Worm (Caenorhabditis elegans): ENCODE results near the gene vha-9.
"Not testable (repeated sequence)": the region's sequence is repeated elsewhere in the genome, so short reads cannot be mapped to it uniquely, and the experiment has no call there.

The vha-9 gene

DNA sequence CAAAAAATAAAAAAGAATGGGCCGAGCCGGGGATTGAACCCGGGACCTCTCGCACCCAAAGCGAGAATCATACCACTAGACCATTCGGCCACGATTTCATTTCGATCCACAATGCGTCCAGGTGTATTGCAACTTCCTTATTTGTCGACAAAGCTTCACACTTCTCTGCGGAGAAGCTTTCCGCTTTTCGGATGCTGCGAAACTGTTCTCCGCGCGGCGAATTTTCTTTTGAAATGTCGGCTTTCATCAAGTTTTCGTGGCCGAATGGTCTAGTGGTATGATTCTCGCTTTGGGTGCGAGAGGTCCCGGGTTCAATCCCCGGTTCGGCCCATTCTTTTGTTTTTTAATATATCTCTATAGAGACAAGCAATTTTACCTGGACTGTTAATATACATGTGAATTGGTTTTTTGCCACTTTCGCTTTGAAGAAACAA lies 1.4 kb downstream of the vha-9 start:
- peak; percentile 1 for TF ChIP-seq nhr-85 (tag)
- TF ChIP-seq efl-1 (optimal IDR thresholded peaks at IDR 0.05) = not testable (repeated sequence)
- peak in 1 of 2 experiments; percentile 8 for TF ChIP-seq efl-1 (GFP tag; optimal IDR thresholded peaks at IDR 0.05 in 1 of 2)

DNA sequence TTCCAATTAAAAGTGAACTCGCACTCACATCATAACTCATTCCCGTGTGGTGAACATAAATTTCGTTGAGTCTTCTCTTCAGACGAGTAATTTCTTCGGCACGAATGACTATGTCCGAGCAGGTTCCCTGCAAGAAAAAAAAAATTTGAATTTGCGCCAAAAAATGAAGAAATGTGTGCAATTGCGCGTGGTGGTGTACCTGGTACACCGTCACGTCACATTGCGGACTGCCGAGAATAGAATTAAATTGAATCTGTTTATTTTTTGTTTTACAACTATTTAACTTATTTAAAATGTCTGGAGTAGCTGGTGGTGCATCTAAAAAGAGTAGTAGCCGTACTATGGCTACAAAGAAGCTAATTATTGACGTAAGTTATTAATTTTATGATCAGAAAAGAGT lies 2.6 kb downstream of the vha-9 start, which contains the start of gene mdt-22:
Gene mdt-22, plus strand, starts transcription at position 263 of the 400 bp plus-strand sequence.
- TF ChIP-seq lir-3 (tag; optimal IDR thresholded peaks at IDR 0.05; ENCODE audit: poor library complexity) (peak; percentile 73), sox-4 (tag; optimal IDR thresholded peaks at IDR 0.05) (peak; percentile 55), mep-1 (tag; optimal IDR thresholded peaks at IDR 0.05) (peak; percentile 91), nhr-11 (tag; optimal IDR thresholded peaks at IDR 0.05) (no peak), ceh-63 (GFP tag; optimal IDR thresholded peaks at IDR 0.05) (no peak), nhr-47 (tag; optimal IDR thresholded peaks at IDR 0.05) (peak; percentile 87), lin-13 (GFP tag; optimal IDR thresholded peaks at IDR 0.05) (peak; percentile 80), mef-2 (tag; optimal IDR thresholded peaks at IDR 0.05) (peak; percentile 25), lin-15B (tag; optimal IDR thresholded peaks at IDR 0.05) (peak; percentile 85), dpl-1 (GFP tag; optimal IDR thresholded peaks at IDR 0.05) (peak; percentile 97 to 98 (median 97)), nhr-76 (tag; optimal IDR thresholded peaks at IDR 0.05) (no peak), fkh-8 (tag; optimal IDR thresholded peaks at IDR 0.05) (peak; percentile 73), isw-1 (GFP tag; IDR thresholded peaks at IDR 0.05) (peak; percentile 78), egl-27 (tag; optimal IDR thresholded peaks at IDR 0.05) (no peak), hlh-4 (tag; optimal IDR thresholded peaks at IDR 0.05) (no peak), ceh-90 (tag; optimal IDR thresholded peaks at IDR 0.05) (peak; percentile 28), vab-15 (tag; optimal IDR thresholded peaks at IDR 0.05) (peak; percentile 68), rnt-1 (tag; optimal IDR thresholded peaks at IDR 0.05) (peak; percentile 89), ets-5 (GFP tag; IDR thresholded peaks at IDR 0.05) (no peak), xbp-1 (tag; optimal IDR thresholded peaks at IDR 0.05) (peak; percentile 71), elt-3 (tag; optimal IDR thresholded peaks at IDR 0.05) (peak in 2 of 6 experiments; percentile 2 to 4), unc-62 (GFP tag; optimal IDR thresholded peaks at IDR 0.05) (no peak), sptf-1 (tag; optimal IDR thresholded peaks at IDR 0.05) (no peak), nhr-237 (tag; optimal IDR thresholded peaks at IDR 0.05) (no peak), lin-35 (GFP tag; optimal IDR thresholded peaks at IDR 0.05) (peak; percentile 96 to 98), alr-1 (tag; optimal IDR thresholded peaks at IDR 0.05; ENCODE audit: borderline replicate concordance) (no peak), ceh-8 (GFP tag; optimal IDR thresholded peaks at IDR 0.05) (peak; percentile 35), ceh-88 (GFP tag; IDR thresholded peaks at IDR 0.05) (no peak), ztf-11 (tag; optimal IDR thresholded peaks at IDR 0.05) (peak in 1 of 2 experiments; percentile 71), nhr-28 (tag; optimal IDR thresholded peaks at IDR 0.05) (no peak), C34B4.2 (tag; optimal IDR thresholded peaks at IDR 0.05) (no peak), aha-1 (tag; optimal IDR thresholded peaks at IDR 0.05) (no peak), efl-3 (GFP tag; optimal IDR thresholded peaks at IDR 0.05) (peak; percentile 21), skn-1 (tag; optimal IDR thresholded peaks at IDR 0.05) (peak; percentile 72), pag-3 (tag; optimal IDR thresholded peaks at IDR 0.05; ENCODE audit: borderline replicate concordance, insufficient read depth) (no peak), unc-30 (tag; optimal IDR thresholded peaks at IDR 0.05) (no peak), Y116A8C.19 (tag; optimal IDR thresholded peaks at IDR 0.05; ENCODE audit: borderline replicate concordance) (no peak), tlp-1 (tag; optimal IDR thresholded peaks at IDR 0.05) (no peak), tbx-2 (tag; optimal IDR thresholded peaks at IDR 0.05) (peak; percentile 80), nhr-20 (tag; optimal IDR thresholded peaks at IDR 0.05) (peak; percentile 77), mab-9 (GFP tag; IDR thresholded peaks at IDR 0.05) (peak; percentile 72), hpl-2 (GFP tag; optimal IDR thresholded peaks at IDR 0.05) (no peak), ces-1 (GFP tag; optimal IDR thresholded peaks at IDR 0.05) (no peak), fkh-4 (tag; optimal IDR thresholded peaks at IDR 0.05; ENCODE audit: borderline replicate concordance) (no peak), fkh-10 (GFP tag; optimal IDR thresholded peaks at IDR 0.05) (peak; percentile 63), efl-1 (optimal IDR thresholded peaks at IDR 0.05) (peak; percentile 87 to 97), efl-1 (GFP tag; optimal IDR thresholded peaks at IDR 0.05 in 1 of 2) (peak; percentile 97 to 99), F16B12.6 (tag; optimal IDR thresholded peaks at IDR 0.05) (peak; percentile 99), snu-23 (GFP tag; optimal IDR thresholded peaks at IDR 0.05) (peak; percentile 84), unc-98 (GFP tag; IDR thresholded peaks at IDR 0.05) (peak; percentile 43; the same call in 1 of the 2 replicates)
